Worm (Caenorhabditis elegans): ENCODE data around the gene T10D4.19.

DNA sequence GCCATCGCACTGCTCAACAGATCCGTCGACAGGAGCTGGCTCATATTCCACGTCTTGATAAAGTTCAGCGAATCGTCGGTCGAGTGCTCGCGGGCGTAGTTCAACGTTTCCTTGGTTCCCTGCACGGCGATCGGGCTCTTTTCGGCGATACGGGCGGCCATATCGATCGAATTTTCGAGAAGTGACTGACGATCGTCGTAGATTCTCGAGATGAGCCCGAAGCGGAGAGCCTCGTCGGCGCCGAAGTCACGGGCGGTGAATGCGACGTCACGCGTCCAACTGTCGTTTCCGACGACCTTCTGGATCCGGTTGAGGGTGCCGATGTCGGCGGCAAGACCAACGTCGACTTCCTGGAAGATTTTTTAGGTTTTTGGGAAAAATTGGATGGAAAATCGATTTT is 42.2 kb upstream of the T10D4.19 start:
- TF ChIP-seq unc-62 (GFP tag; optimal IDR thresholded peaks at IDR 0.05) (no peak), R02D3.7 (tag; optimal IDR thresholded peaks at IDR 0.05) (no peak), aly-2 (tag; optimal IDR thresholded peaks at IDR 0.05) (no peak), crh-2 (tag; optimal IDR thresholded peaks at IDR 0.05) (no peak)

All from whole organism, L2 larva.